Fruit fly (Drosophila melanogaster): ENCODE results near the gene CG42512.

DNA sequence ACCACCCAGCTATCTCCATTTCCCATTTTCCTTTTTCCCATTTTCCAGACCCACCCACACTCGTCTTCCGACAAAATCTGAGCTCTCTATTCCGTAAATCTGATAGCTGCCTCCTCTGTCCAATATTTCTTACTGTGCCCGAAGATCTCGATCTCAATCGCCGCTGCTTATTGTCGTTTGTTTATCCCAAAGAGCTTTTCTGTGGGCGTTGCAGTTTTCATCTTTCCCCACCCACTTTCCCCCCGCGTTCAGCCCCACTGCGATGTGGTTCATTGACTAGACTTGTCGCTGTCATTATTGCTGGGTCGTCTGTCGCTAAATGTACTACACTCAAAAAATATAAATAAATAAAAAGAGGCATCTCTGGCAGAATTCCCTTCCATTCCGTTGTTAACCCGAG is 38.2 kb downstream of the CG42512 start:
- TF ChIP-seq kay (GFP tag; ENCODE audit: borderline replicate concordance), result no peak
- TF ChIP-seq CG14711 (tag; optimal IDR thresholded peaks at IDR 0.05), result no peak
- no peak for TF ChIP-seq bab1 (GFP tag; optimal IDR thresholded peaks at IDR 0.05)
- no peak for TF ChIP-seq CG12768 (GFP tag; optimal IDR thresholded peaks at IDR 0.05)
- TF ChIP-seq CG7101 (tag; optimal IDR thresholded peaks at IDR 0.05), result no peak
- TF ChIP-seq CG11617 (GFP tag; optimal IDR thresholded peaks at IDR 0.05), result no peak
- TF ChIP-seq cic (GFP tag; optimal IDR thresholded peaks at IDR 0.05), result no peak
- TF ChIP-seq CG1620 (GFP tag; optimal IDR thresholded peaks at IDR 0.05), result no peak
- no peak for TF ChIP-seq Clk (GFP tag; optimal IDR thresholded peaks at IDR 0.05)

All from whole organism, adult.